Worm (Caenorhabditis elegans): ENCODE results near the gene F56H9.9.

F56H9.9 gene

DNA sequence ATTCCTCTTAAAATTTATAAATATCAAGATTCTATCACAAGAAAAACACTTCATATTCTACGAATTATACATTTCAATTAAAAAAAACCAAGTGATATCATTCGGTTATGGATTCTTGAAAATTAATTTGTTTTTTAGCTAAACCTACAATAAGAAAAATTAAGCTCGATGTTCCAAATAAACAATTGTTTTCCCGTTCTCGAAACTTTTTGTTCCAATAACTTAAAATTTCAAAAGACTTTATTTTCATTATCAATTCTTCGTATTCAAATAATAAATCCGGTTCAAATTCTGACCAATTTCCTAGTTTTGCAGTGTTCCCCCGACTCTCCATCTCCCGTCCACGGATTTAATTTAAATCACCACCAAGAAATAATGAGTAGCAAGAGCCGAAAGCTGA, 45.0 kb downstream of the F56H9.9 start, which contains the start of gene E02A10.3:
TSS of gene E02A10.3 (plus strand) at position 301 of the 400 bp plus-strand sequence.
- TF ChIP-seq pax-1 (tag; optimal IDR thresholded peaks at IDR 0.05) (no peak), ceh-48 (tag; optimal IDR thresholded peaks at IDR 0.05) (no peak), ref-2 (tag; optimal IDR thresholded peaks at IDR 0.05) (no peak), sox-4 (tag; optimal IDR thresholded peaks at IDR 0.05) (no peak), hlh-8 (tag; optimal IDR thresholded peaks at IDR 0.05) (no peak), ets-4 (tag; optimal IDR thresholded peaks at IDR 0.05) (no peak), Y22D7AL.16 (tag; optimal IDR thresholded peaks at IDR 0.05) (no peak), hlh-6 (tag; optimal IDR thresholded peaks at IDR 0.05) (no peak), K02D7.2 (tag; optimal IDR thresholded peaks at IDR 0.05) (no peak), mec-3 (tag; optimal IDR thresholded peaks at IDR 0.05; ENCODE audit: borderline replicate concordance) (no peak), C38D4.7 (GFP tag; optimal IDR thresholded peaks at IDR 0.05) (no peak), ceh-18 (tag; optimal IDR thresholded peaks at IDR 0.05) (no peak), lim-6 (tag; optimal IDR thresholded peaks at IDR 0.05) (no peak), elt-4 (tag; optimal IDR thresholded peaks at IDR 0.05) (no peak), zip-5 (tag; optimal IDR thresholded peaks at IDR 0.05) (no peak), tbx-2 (tag; optimal IDR thresholded peaks at IDR 0.05) (no peak), ceh-9 (tag; optimal IDR thresholded peaks at IDR 0.05) (no peak), T23F11.4 (GFP tag; optimal IDR thresholded peaks at IDR 0.05) (no peak), ceh-45 (GFP tag; IDR thresholded peaks at IDR 0.05) (no peak)

DNA sequence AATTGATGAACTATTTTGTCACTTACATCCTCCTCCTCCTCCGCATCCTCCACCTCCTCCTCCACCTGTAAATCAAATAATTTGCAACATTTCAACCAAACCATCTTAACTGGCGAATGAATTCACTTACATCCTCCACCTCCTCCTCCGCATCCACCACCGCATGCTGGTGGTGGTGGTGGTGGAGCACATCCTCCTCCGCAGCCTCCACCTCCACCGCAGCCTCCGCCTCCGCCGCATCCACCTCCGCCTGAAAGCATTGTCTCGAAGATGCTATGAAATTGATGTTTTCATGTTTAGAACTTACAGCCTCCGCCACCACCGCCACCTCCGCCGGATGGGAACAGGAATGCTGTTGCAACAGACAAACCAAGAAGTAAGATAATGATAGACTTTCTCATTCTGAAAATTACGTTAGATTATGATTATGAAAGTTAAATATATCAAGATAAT, 47.8 kb downstream of the F56H9.9 start, which contains the start of gene grl-23:
TSS of gene grl-23 (minus strand) at position 403 of the 453 bp plus-strand sequence.
- no peak for TF ChIP-seq unc-3 (GFP tag; conservative IDR thresholded peaks at IDR 0.05)
- no peak for TF ChIP-seq unc-3 (tag; optimal IDR thresholded peaks at IDR 0.05)
- no peak for TF ChIP-seq K02D7.2 (tag; optimal IDR thresholded peaks at IDR 0.05)
- TF ChIP-seq T23F11.4 (GFP tag; optimal IDR thresholded peaks at IDR 0.05), result no peak
- TF ChIP-seq ceh-48 (tag; optimal IDR thresholded peaks at IDR 0.05), result no peak

- TF ChIP-seq hlh-6 (tag; optimal IDR thresholded peaks at IDR 0.05) (no peak), ceh-48 (tag; optimal IDR thresholded peaks at IDR 0.05) (no peak), ceh-34 (tag; optimal IDR thresholded peaks at IDR 0.05) (no peak), hlh-13 (GFP tag; optimal IDR thresholded peaks at IDR 0.05) (no peak), pros-1 (tag; optimal IDR thresholded peaks at IDR 0.05) (no peak), pha-4 (tag; optimal IDR thresholded peaks at IDR 0.05) (no peak), rnt-1 (tag; optimal IDR thresholded peaks at IDR 0.05) (no peak), che-1 (tag; optimal IDR thresholded peaks at IDR 0.05) (no peak), ceh-22 (tag; optimal IDR thresholded peaks at IDR 0.05) (no peak), T23F11.4 (GFP tag; optimal IDR thresholded peaks at IDR 0.05) (no peak), pha-2 (tag; optimal IDR thresholded peaks at IDR 0.05) (no peak), ceh-9 (tag; optimal IDR thresholded peaks at IDR 0.05) (no peak), nhr-232 (tag; optimal IDR thresholded peaks at IDR 0.05) (no peak), pat-9 (tag; optimal IDR thresholded peaks at IDR 0.05) (no peak), zip-5 (tag; optimal IDR thresholded peaks at IDR 0.05) (no peak), dve-1 (tag; optimal IDR thresholded peaks at IDR 0.05) (no peak), ceh-18 (tag; optimal IDR thresholded peaks at IDR 0.05) (no peak), dmd-4 (tag; optimal IDR thresholded peaks at IDR 0.05; ENCODE audit: borderline replicate concordance) (no peak)
Measured at ce11 chrV:12575846-12576245, 48.4 kb downstream of the F56H9.9 start.
